Worm (Caenorhabditis elegans) whole organism, L3 larva: Measurements from ENCODE around the gene Y17G9B.4.

Experiments
- R02D3.7 ChIP-seq: fragments of 150-350 bp; optimal IDR thresholded peaks from 2 replicates; lab custom pipeline; 2014; ENCODE audit warnings: missing biosample characterization, missing genetic modification characterization
- ZK546.5 ChIP-seq: sonication (generic microtip); optimal IDR thresholded peaks from 2 replicates; lab custom pipeline; 2017; ENCODE audit warnings: missing biosample characterization, missing genetic modification characterization
- aly-2 ChIP-seq: fragments of 150-350 bp; optimal IDR thresholded peaks from 2 replicates; lab custom pipeline; 2014; ENCODE audit warnings: missing biosample characterization, missing genetic modification characterization
- ama-1 ChIP-seq: fragments of 150-350 bp; optimal IDR thresholded peaks from 2 replicates; lab custom pipeline; 2018
- ceh-16 ChIP-seq: sonication (generic microtip); optimal IDR thresholded peaks from 2 replicates; lab custom pipeline; 2017; ENCODE audit warnings: missing biosample characterization, missing genetic modification characterization
- ceh-28 ChIP-seq: fragments of 150-350 bp; optimal IDR thresholded peaks from 2 replicates; lab custom pipeline; 2014; ENCODE audit warnings: missing biosample characterization, missing genetic modification reagents, missing genetic modification characterization
- ceh-82 ChIP-seq: fragments of 150-350 bp; optimal IDR thresholded peaks from 2 replicates; lab custom pipeline; 2014; ENCODE audit warnings: missing biosample characterization, missing genetic modification characterization
- ceh-9 ChIP-seq: sonication (generic microtip); optimal IDR thresholded peaks from 2 replicates; lab custom pipeline; 2018; ENCODE audit warnings: missing biosample characterization, missing genetic modification characterization
- daf-12 ChIP-seq: fragments of 150-350 bp; optimal IDR thresholded peaks from 2 replicates; lab custom pipeline; 2014; ENCODE audit warnings: missing biosample characterization, missing genetic modification reagents, missing genetic modification characterization
- egl-27 ChIP-seq: sonication (generic microtip); optimal IDR thresholded peaks from 4 replicates; lab custom pipeline; 2017; ENCODE audit warnings: missing biosample characterization, missing genetic modification reagents, missing genetic modification characterization
- egl-5 ChIP-seq: fragments of 150-350 bp; optimal IDR thresholded peaks from 2 replicates; lab custom pipeline; 2017; ENCODE audit warnings: missing biosample characterization, missing genetic modification reagents, missing genetic modification characterization, inconsistent platforms
- elt-1 ChIP-seq: fragments of 150-350 bp; optimal IDR thresholded peaks from 2 replicates; lab custom pipeline; 2014; ENCODE audit warnings: missing biosample characterization, missing genetic modification characterization
- elt-2 ChIP-seq: sonication (generic microtip); optimal IDR thresholded peaks from 2 replicates; lab custom pipeline; 2016; ENCODE audit warnings: missing genetic modification reagents, mild to moderate bottlenecking, missing genetic modification characterization, missing compliant biosample characterization
- elt-3 ChIP-seq, 3 experiments: fragments of 150-350 bp in 1 of 3; sonication (generic microtip) in 2 of 3; optimal IDR thresholded peaks; 2 replicates in 2 of 3; 4 replicates in 1 of 3; lab custom pipeline; 2014 to 2017; ENCODE audit warnings: missing biosample characterization in 3 of 3, missing genetic modification characterization in 3 of 3
- eor-1 ChIP-seq, 2 experiments: fragments of 150-350 bp; optimal IDR thresholded peaks; 2 replicates each; lab custom pipeline; 2014 to 2018; ENCODE audit warnings: missing biosample characterization in 2 of 2, missing genetic modification characterization in 2 of 2
- fkh-10 ChIP-seq: sonication (generic microtip); optimal IDR thresholded peaks from 2 replicates; lab custom pipeline; 2017; ENCODE audit warnings: missing biosample characterization, missing genetic modification reagents, missing genetic modification characterization
- fkh-2 ChIP-seq: fragments of 150-350 bp; optimal IDR thresholded peaks from 2 replicates; lab custom pipeline; 2014; ENCODE audit warnings: missing biosample characterization, missing genetic modification reagents, missing genetic modification characterization
- fos-1 ChIP-seq: fragments of 150-350 bp; optimal IDR thresholded peaks from 2 replicates; lab custom pipeline; 2014; ENCODE audit warnings: missing biosample characterization, missing genetic modification characterization
- hmg-11 ChIP-seq: sonication (generic microtip); optimal IDR thresholded peaks from 2 replicates; lab custom pipeline; 2016; ENCODE audit warnings: missing genetic modification characterization, missing compliant biosample characterization
- jun-1 ChIP-seq: fragments of 150-350 bp; optimal IDR thresholded peaks from 2 replicates; lab custom pipeline; 2014; ENCODE audit warnings: missing biosample characterization, missing genetic modification reagents, missing genetic modification characterization
- lin-15B ChIP-seq: fragments of 150-350 bp; optimal IDR thresholded peaks from 2 replicates; lab custom pipeline; 2014; ENCODE audit warnings: missing biosample characterization, missing genetic modification characterization
- lin-39 ChIP-seq: fragments of 150-350 bp; optimal IDR thresholded peaks from 2 replicates; lab custom pipeline; 2018; ENCODE audit warnings: missing biosample characterization, missing genetic modification reagents, missing genetic modification characterization
- lsy-12 ChIP-seq: sonication (generic microtip); optimal IDR thresholded peaks from 2 replicates; lab custom pipeline; 2016; ENCODE audit warnings: mild to moderate bottlenecking, missing genetic modification characterization, missing compliant biosample characterization
- mdl-1 ChIP-seq: fragments of 150-350 bp; optimal IDR thresholded peaks from 2 replicates; lab custom pipeline; 2014; ENCODE audit warnings: missing biosample characterization, missing genetic modification characterization
- mml-1 ChIP-seq: fragments of 150-350 bp; sonication (generic microtip); optimal IDR thresholded peaks from 3 replicates; lab custom pipeline; 2014; ENCODE audit warnings: missing biosample characterization, missing genetic modification characterization
- nfya-1 ChIP-seq: sonication (generic microtip); optimal IDR thresholded peaks from 2 replicates; lab custom pipeline; 2017; ENCODE audit warnings: missing genetic modification characterization, mild to moderate bottlenecking, missing compliant biosample characterization, antibody characterized with exemption, moderate library complexity; ENCODE audit not compliant: insufficient read depth
- nhr-11 ChIP-seq: fragments of 150-350 bp; optimal IDR thresholded peaks from 2 replicates; lab custom pipeline; 2014; ENCODE audit warnings: missing biosample characterization, missing genetic modification characterization
- nhr-12 ChIP-seq: fragments of 150-350 bp; optimal IDR thresholded peaks from 2 replicates; lab custom pipeline; 2014; ENCODE audit warnings: missing biosample characterization, missing genetic modification characterization
- nhr-23 ChIP-seq: fragments of 150-350 bp; optimal IDR thresholded peaks from 2 replicates; lab custom pipeline; 2014; ENCODE audit warnings: missing biosample characterization, missing genetic modification reagents, missing genetic modification characterization
- nhr-237 ChIP-seq: fragments of 150-350 bp; optimal IDR thresholded peaks from 2 replicates; lab custom pipeline; 2014; ENCODE audit warnings: missing biosample characterization, missing genetic modification characterization
- nhr-25 ChIP-seq: sonication (generic microtip); optimal IDR thresholded peaks from 2 replicates; lab custom pipeline; 2017; ENCODE audit warnings: missing biosample characterization, missing genetic modification characterization
- nhr-28 ChIP-seq: fragments of 150-350 bp; optimal IDR thresholded peaks from 2 replicates; lab custom pipeline; 2014; ENCODE audit warnings: missing biosample characterization, missing genetic modification characterization
- nhr-43 ChIP-seq: sonication (generic microtip); optimal IDR thresholded peaks from 2 replicates; lab custom pipeline; 2016; ENCODE audit warnings: mild to moderate bottlenecking, missing genetic modification characterization, missing compliant biosample characterization; ENCODE audit not compliant: poor library complexity, severe bottlenecking
- nhr-67 ChIP-seq: fragments of 150-350 bp; optimal IDR thresholded peaks from 2 replicates; lab custom pipeline; 2014; ENCODE audit warnings: missing biosample characterization, missing genetic modification characterization
- nhr-76 ChIP-seq: fragments of 150-350 bp; sonication (generic microtip); optimal IDR thresholded peaks from 5 replicates; lab custom pipeline; 2014; ENCODE audit warnings: missing biosample characterization, missing genetic modification characterization
- nhr-77 ChIP-seq: fragments of 150-350 bp; optimal IDR thresholded peaks from 2 replicates; lab custom pipeline; 2014; ENCODE audit warnings: missing biosample characterization, missing genetic modification characterization
- pha-4 ChIP-seq: fragments of 150-350 bp; optimal IDR thresholded peaks from 2 replicates; lab custom pipeline; 2014; ENCODE audit warnings: missing biosample characterization, missing genetic modification reagents, missing genetic modification characterization
- pqm-1 ChIP-seq: fragments of 150-350 bp; optimal IDR thresholded peaks from 2 replicates; lab custom pipeline; 2017; ENCODE audit warnings: missing biosample characterization, missing genetic modification characterization, inconsistent platforms
- sea-2 ChIP-seq: fragments of 150-350 bp; sonication (generic microtip); optimal IDR thresholded peaks from 4 replicates; lab custom pipeline; 2014; ENCODE audit warnings: missing biosample characterization, missing genetic modification reagents, missing genetic modification characterization
- skn-1 ChIP-seq: fragments of 150-350 bp; optimal IDR thresholded peaks from 2 replicates; lab custom pipeline; 2014; ENCODE audit warnings: missing biosample characterization, missing genetic modification characterization
- snpc-4 ChIP-seq: fragments of 150-350 bp; optimal IDR thresholded peaks from 2 replicates; lab custom pipeline; 2014; ENCODE audit warnings: missing biosample characterization, missing genetic modification characterization
- tbx-2 ChIP-seq: sonication (generic microtip); optimal IDR thresholded peaks from 2 replicates; lab custom pipeline; 2016; ENCODE audit warnings: mild to moderate bottlenecking, missing genetic modification characterization, missing compliant biosample characterization
- unc-39 ChIP-seq: sonication (generic microtip); optimal IDR thresholded peaks from 4 replicates; lab custom pipeline; 2017; ENCODE audit warnings: missing biosample characterization, missing genetic modification characterization
- unc-62 ChIP-seq: fragments of 150-350 bp; sonication (generic microtip); optimal IDR thresholded peaks from 4 replicates; lab custom pipeline; 2014; ENCODE audit warnings: missing biosample characterization, missing genetic modification reagents, missing genetic modification characterization
- zag-1 ChIP-seq: fragments of 150-350 bp; optimal IDR thresholded peaks from 2 replicates; lab custom pipeline; 2014; ENCODE audit warnings: missing biosample characterization, missing genetic modification characterization
- ztf-11 ChIP-seq: fragments of 150-350 bp; optimal IDR thresholded peaks from 2 replicates; lab custom pipeline; 2014; ENCODE audit warnings: missing biosample characterization, missing genetic modification characterization
- ztf-4 ChIP-seq: fragments of 150-350 bp; optimal IDR thresholded peaks from 2 replicates; lab custom pipeline; 2014; ENCODE audit warnings: missing biosample characterization, missing genetic modification characterization

The Y17G9B.4 gene

DNA sequence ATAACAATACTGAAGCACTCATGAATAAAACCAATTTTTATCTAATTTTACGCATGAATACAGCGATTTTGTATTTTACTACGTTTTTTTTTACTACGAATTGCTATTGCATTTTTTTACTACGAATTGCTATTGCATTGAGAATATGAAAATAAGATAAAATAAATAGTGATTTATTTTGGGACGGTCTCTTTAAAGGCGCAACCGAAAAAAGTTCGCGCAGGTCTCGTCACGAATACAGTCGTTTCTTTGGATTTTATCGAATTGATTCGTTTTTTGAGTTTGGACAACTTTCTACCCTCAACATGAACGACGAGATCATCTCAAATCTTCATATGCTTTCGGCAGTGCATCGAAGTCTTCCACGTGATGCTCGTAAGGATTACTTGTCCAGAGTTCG is at the start of gene Y17G9B.4:
Y17G9B.4 (plus strand) TSS at position 306 of the 400 bp plus-strand sequence.
- TF ChIP-seq nhr-77 (no peak), nhr-28 (tag; lab: Kevin White, UChicago) (no peak), ceh-82 (tag; lab: Kevin White, UChicago) (no peak), egl-27 (tag; lab: Kevin White, UChicago) (no peak), nhr-43 (tag; lab: Kevin White, UChicago) (no peak), snpc-4 (tag; lab: Kevin White, UChicago) (no peak), nhr-237 (no peak), tbx-2 (tag; lab: Kevin White, UChicago) (no peak), nhr-67 (tag; lab: Kevin White, UChicago) (no peak), nhr-12 (tag; lab: Kevin White, UChicago) (no peak)

DNA sequence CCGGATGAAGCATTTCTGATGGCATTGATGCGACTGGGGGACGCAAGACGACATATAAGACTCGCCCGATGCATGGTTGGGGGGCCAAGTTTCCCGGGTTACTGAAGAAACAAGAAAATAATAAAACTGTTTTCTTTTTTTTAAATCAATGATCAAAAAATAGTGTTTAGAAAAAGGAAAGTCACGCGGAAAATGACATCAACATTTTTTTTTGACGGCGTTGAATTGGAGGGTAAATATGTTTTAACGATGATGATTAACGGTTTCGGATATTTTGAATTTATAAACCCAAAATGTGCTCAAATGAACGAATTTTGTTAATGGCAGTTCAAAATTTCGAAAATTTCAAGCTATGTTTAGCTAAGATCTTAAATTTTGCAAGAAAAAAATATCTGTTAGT is 48.0 kb upstream of the Y17G9B.4 start, which contains the start of gene ogdh-1:
ogdh-1 (minus strand) TSS at position 101 of the 400 bp plus-strand sequence.
- TF ChIP-seq nfya-1 = no peak
- no peak for TF ChIP-seq nhr-237
- TF ChIP-seq nhr-43 (tag; lab: Kevin White, UChicago) = no peak
- no peak for TF ChIP-seq pqm-1 (tag; lab: Kevin White, UChicago)
- no peak for TF ChIP-seq zag-1 (tag; lab: Kevin White, UChicago)
- TF ChIP-seq snpc-4 (tag; lab: Kevin White, UChicago) = no peak
- TF ChIP-seq nhr-67 (tag; lab: Kevin White, UChicago) = no peak

DNA sequence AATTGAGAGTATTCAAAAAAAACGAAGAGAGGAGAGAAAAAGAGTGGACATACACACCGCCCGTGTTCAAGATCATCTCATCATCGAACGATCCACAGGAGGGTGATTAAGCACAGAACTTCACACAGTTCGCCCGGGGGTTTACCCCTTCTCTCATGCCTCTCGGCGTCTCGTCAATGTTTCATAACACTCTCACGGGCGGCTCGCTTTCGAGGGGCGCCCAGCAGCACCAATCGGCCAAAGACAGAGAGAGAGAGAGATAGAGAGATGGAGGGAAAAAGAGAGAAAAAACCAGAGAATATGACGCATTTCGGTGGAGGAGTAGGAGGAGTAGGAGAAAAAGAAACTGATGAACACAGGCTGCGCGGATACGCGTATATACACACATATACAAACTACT is 46.7 kb upstream of the Y17G9B.4 start:
- peak; percentile 46 for TF ChIP-seq snpc-4 (tag; lab: Kevin White, UChicago)
- peak; percentile 7 for TF ChIP-seq egl-5 (tag; lab: Kevin White, UChicago)
- peak; percentile 72 for TF ChIP-seq nhr-23
- no peak for TF ChIP-seq ceh-9
- no peak for TF ChIP-seq fkh-10 (GFP tag; lab: Kevin White, UChicago)
- TF ChIP-seq hmg-11 (tag; lab: Kevin White, UChicago) = peak; percentile 7
- peak; percentile 47 for TF ChIP-seq pqm-1 (tag; lab: Kevin White, UChicago)
- TF ChIP-seq unc-39 (tag; lab: Kevin White, UChicago) = no peak
- TF ChIP-seq ceh-16 = no peak
- no peak for TF ChIP-seq eor-1 (tag; optimal IDR thresholded peaks at IDR 0.05; lab: Kevin White, UChicago)
- TF ChIP-seq ceh-28 (tag; lab: Kevin White, UChicago) = no peak
- no peak for TF ChIP-seq nhr-28 (tag; lab: Kevin White, UChicago)
- TF ChIP-seq pha-4 = peak; percentile 67
- TF ChIP-seq lin-39 (tag; lab: Kevin White, UChicago) = peak; percentile 60
- TF ChIP-seq mdl-1 (tag; lab: Kevin White, UChicago) = no peak
- TF ChIP-seq elt-2 (tag; lab: Kevin White, UChicago) = peak; percentile 72
- no peak for TF ChIP-seq nhr-237
- TF ChIP-seq sea-2 (GFP tag; lab: Kevin White, UChicago) = no peak
- TF ChIP-seq R02D3.7 (tag; lab: Kevin White, UChicago) = no peak
- TF ChIP-seq ceh-82 (tag; lab: Kevin White, UChicago) = no peak
- TF ChIP-seq elt-1 (tag; lab: Kevin White, UChicago) = no peak
- TF ChIP-seq mml-1 (tag; lab: Kevin White, UChicago) = no peak
- TF ChIP-seq lsy-12 = peak; percentile 45
- TF ChIP-seq fkh-2 = no peak
- peak; percentile 92 for TF ChIP-seq nfya-1
- TF ChIP-seq fos-1 (tag; lab: Kevin White, UChicago) = no peak
- TF ChIP-seq ztf-11 (tag; lab: Kevin White, UChicago) = no peak
- peak; percentile 55 for TF ChIP-seq nhr-25
- TF ChIP-seq ztf-4 = no peak
- no peak for TF ChIP-seq ZK546.5 (tag; lab: Kevin White, UChicago)
- no peak for TF ChIP-seq nhr-11 (tag; lab: Kevin White, UChicago)
- no peak for TF ChIP-seq ama-1 (lab: Kevin White, UChicago)
- TF ChIP-seq skn-1 (tag; lab: Kevin White, UChicago) = no peak
- TF ChIP-seq tbx-2 (tag; lab: Kevin White, UChicago) = no peak
- no peak for TF ChIP-seq nhr-43 (tag; lab: Kevin White, UChicago)
- TF ChIP-seq zag-1 (tag; lab: Kevin White, UChicago) = no peak
- no peak for TF ChIP-seq nhr-67 (tag; lab: Kevin White, UChicago)
- no peak for TF ChIP-seq nhr-76
- TF ChIP-seq lin-15B (tag; lab: Kevin White, UChicago) = peak; percentile 68
- no peak for TF ChIP-seq aly-2 (tag; lab: Kevin White, UChicago)
- TF ChIP-seq nhr-77 = no peak
- TF ChIP-seq unc-62 (GFP tag; lab: Kevin White, UChicago) = no peak
- no peak for TF ChIP-seq elt-3 (tag; optimal IDR thresholded peaks at IDR 0.05; lab: Kevin White, UChicago)
- TF ChIP-seq egl-27 (tag; lab: Kevin White, UChicago) = no peak
- TF ChIP-seq daf-12 (tag; lab: Kevin White, UChicago) = no peak
- TF ChIP-seq jun-1 = peak; percentile 58
